Worm (Caenorhabditis elegans): ENCODE results near the gene ZK1086.2.
A peak's percentile ranks its signal among the peaks of the same experiment; 100 is the strongest.

Gene ZK1086.2

ce11 chrX:13803246-13803645, 9.8 kb upstream of the ZK1086.2 start:
- TF ChIP-seq elt-2 (tag; optimal IDR thresholded peaks at IDR 0.05) (peak; percentile 71), skn-1 (tag; optimal IDR thresholded peaks at IDR 0.05) (peak; percentile 10), ceh-16 (tag; optimal IDR thresholded peaks at IDR 0.05) (no peak), pha-4 (tag; optimal IDR thresholded peaks at IDR 0.05) (peak; percentile 2), pqm-1 (tag; optimal IDR thresholded peaks at IDR 0.05) (peak; percentile 72)

DNA sequence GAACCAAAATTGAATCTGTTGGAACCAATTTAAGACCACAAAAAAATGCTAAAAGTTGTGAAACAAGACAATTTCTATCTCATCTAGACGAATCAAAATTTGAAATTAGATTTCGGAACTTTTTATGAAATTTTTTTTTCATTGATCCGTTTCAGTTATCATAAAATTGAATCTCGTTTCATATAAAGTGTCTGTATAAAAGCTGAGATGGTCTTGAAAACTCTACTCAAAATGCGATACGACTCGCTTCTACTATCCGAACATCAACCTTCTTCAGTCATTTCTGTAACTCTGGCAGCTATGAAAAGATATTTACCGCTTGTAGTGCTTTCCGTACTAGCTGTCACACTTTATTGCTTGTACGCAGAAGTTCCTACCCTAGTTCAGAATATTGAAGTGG, 2.9 kb downstream of the ZK1086.2 start, which contains the start of gene ZK1086.3:
TSS of gene ZK1086.3 (plus strand) at position 301 of the 400 bp plus-strand sequence.
- TF ChIP-seq nhr-28 (tag; optimal IDR thresholded peaks at IDR 0.05): no peak
- no peak for TF ChIP-seq zag-1 (tag; optimal IDR thresholded peaks at IDR 0.05)
- TF ChIP-seq mml-1 (tag; optimal IDR thresholded peaks at IDR 0.05): no peak
- no peak for TF ChIP-seq jun-1 (tag; optimal IDR thresholded peaks at IDR 0.05)

DNA sequence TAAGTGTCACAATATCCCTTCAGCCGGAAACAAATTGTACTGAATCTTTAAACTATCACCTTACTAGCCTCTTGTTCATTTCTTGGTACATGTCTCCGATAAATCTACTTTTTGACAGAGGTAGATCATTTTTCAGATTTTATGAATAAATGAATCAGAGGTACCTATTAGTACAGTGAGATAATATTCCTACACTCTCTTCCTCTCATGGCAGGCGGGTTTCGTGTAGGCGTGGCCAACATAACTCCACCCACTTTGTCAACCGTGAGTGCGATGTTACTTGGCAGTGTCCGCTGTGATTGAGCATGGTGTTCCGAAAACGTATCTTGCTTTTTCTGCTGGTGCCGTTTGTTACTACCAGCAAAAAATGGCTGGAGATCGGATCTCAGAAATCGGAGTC, 8.2 kb downstream of the ZK1086.2 start, which contains the start of gene F55F3.4:
TSS of gene F55F3.4 (plus strand) at position 301 of the 400 bp plus-strand sequence.
- no peak for TF ChIP-seq tbx-2 (tag; optimal IDR thresholded peaks at IDR 0.05)
- TF ChIP-seq elt-3 (tag; optimal IDR thresholded peaks at IDR 0.05): no peak
- TF ChIP-seq ztf-4 (tag; optimal IDR thresholded peaks at IDR 0.05): no peak
- no peak for TF ChIP-seq pqm-1 (tag; optimal IDR thresholded peaks at IDR 0.05)
- no peak for TF ChIP-seq pha-4 (tag; optimal IDR thresholded peaks at IDR 0.05)
- no peak for TF ChIP-seq elt-2 (tag; optimal IDR thresholded peaks at IDR 0.05)
- TF ChIP-seq egl-5 (tag; optimal IDR thresholded peaks at IDR 0.05): no peak
- no peak for TF ChIP-seq zag-1 (tag; optimal IDR thresholded peaks at IDR 0.05)
- no peak for TF ChIP-seq nhr-23 (tag; optimal IDR thresholded peaks at IDR 0.05)
- TF ChIP-seq unc-39 (tag; optimal IDR thresholded peaks at IDR 0.05): no peak
- TF ChIP-seq ceh-9 (tag; optimal IDR thresholded peaks at IDR 0.05): no peak

DNA sequence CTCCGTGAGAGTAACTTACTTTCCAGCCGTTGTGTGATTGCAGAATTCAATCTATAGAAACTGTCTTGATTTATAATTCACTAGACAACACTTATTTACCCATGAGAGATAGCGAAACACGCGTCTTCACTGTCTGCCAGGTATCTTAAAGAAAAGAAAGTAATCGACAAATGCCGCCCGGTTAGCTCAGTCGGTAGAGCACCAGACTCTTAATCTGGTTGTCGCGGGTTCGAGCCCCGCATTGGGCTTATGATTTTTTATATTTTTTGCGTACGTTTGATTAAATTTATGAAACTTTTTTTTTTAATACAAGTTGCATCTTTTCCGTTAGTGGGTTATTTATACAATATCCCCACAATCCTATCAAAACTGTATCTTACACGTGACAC, 11.4 kb downstream of the ZK1086.2 start:
- no peak for TF ChIP-seq nhr-28 (tag; optimal IDR thresholded peaks at IDR 0.05)
- no peak for TF ChIP-seq nfya-1 (tag; optimal IDR thresholded peaks at IDR 0.05; ENCODE audit: insufficient read depth)
- TF ChIP-seq R02D3.7 (tag; optimal IDR thresholded peaks at IDR 0.05): no peak
- TF ChIP-seq pha-4 (tag; optimal IDR thresholded peaks at IDR 0.05): peak; percentile 26
- TF ChIP-seq elt-2 (tag; optimal IDR thresholded peaks at IDR 0.05): peak; percentile 20

ce11 chrX:13781445-13782073, 11.9 kb downstream of the ZK1086.2 start:
- TF ChIP-seq elt-2 (tag; optimal IDR thresholded peaks at IDR 0.05): peak; percentile 13
- TF ChIP-seq nfya-1 (tag; optimal IDR thresholded peaks at IDR 0.05; ENCODE audit: insufficient read depth): peak; percentile 35
- TF ChIP-seq hmg-11 (tag; optimal IDR thresholded peaks at IDR 0.05): peak; percentile 10
- peak; percentile 80 for TF ChIP-seq nhr-43 (tag; optimal IDR thresholded peaks at IDR 0.05; ENCODE audit: poor library complexity, severe bottlenecking)
- no peak for TF ChIP-seq egl-5 (tag; optimal IDR thresholded peaks at IDR 0.05)
- no peak for TF ChIP-seq lin-39 (tag; optimal IDR thresholded peaks at IDR 0.05)
- TF ChIP-seq tbx-2 (tag; optimal IDR thresholded peaks at IDR 0.05): peak; percentile 11
- no peak for TF ChIP-seq skn-1 (tag; optimal IDR thresholded peaks at IDR 0.05)
- TF ChIP-seq nhr-67 (tag; optimal IDR thresholded peaks at IDR 0.05): no peak
- TF ChIP-seq ztf-4 (tag; optimal IDR thresholded peaks at IDR 0.05): no peak
- TF ChIP-seq aly-2 (tag; optimal IDR thresholded peaks at IDR 0.05): no peak
- no peak for TF ChIP-seq ceh-16 (tag; optimal IDR thresholded peaks at IDR 0.05)

- peak; percentile 61 for TF ChIP-seq elt-2 (tag; optimal IDR thresholded peaks at IDR 0.05)
- no peak for TF ChIP-seq ama-1 (optimal IDR thresholded peaks at IDR 0.05)
- TF ChIP-seq elt-1 (tag; optimal IDR thresholded peaks at IDR 0.05): no peak
These were observed 17.9 kb downstream of the ZK1086.2 start for ce11 chrX:13775508-13775907.

DNA sequence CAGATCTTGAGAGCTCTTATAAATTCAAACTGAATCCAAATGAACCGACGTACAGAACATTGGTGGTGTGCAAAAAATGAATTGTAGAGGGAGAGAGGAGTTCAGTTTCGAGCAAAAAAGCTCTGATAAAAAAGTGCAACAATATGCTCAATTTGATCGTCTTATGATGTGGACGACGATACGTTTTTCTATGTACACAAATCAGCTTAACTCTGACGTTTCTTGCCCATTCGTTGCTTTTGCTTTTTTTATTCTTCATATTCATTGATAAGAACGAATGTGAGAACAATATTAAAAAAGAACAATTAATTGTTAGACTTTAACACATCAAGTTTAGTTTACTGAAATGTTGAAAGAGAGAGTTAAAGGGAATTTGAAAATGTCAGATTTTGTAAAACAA, 19.3 kb downstream of the ZK1086.2 start:
- no peak for TF ChIP-seq nhr-76 (tag; optimal IDR thresholded peaks at IDR 0.05)
- TF ChIP-seq lin-15B (tag; optimal IDR thresholded peaks at IDR 0.05): no peak
- peak; percentile 86 for TF ChIP-seq elt-2 (tag; optimal IDR thresholded peaks at IDR 0.05)
- no peak for TF ChIP-seq elt-1 (tag; optimal IDR thresholded peaks at IDR 0.05)
- TF ChIP-seq pha-4 (tag; optimal IDR thresholded peaks at IDR 0.05): peak; percentile 26
- no peak for TF ChIP-seq sea-2 (GFP tag; optimal IDR thresholded peaks at IDR 0.05)
- peak; percentile 75 for TF ChIP-seq pqm-1 (tag; optimal IDR thresholded peaks at IDR 0.05)
